Fruit fly (Drosophila melanogaster) whole organism, embryonic: ENCODE measurements around the gene LSm3.

Experiments used
- Atf3 ChIP-seq: fragments of 200-800 bp; sonication (Bioruptor generic); optimal IDR thresholded peaks from 3 replicates; lab custom pipeline; 2016; ENCODE audit warnings: missing biosample characterization, missing genetic modification characterization
- BtbVII ChIP-seq: fragments of 200-800 bp; sonication (Bioruptor generic); optimal IDR thresholded peaks from 3 replicates; lab custom pipeline; 2017; ENCODE audit warnings: missing biosample characterization, mild to moderate bottlenecking, missing genetic modification characterization
- CG10431 ChIP-seq: fragments of 200-800 bp; sonication (Bioruptor generic); optimal IDR thresholded peaks from 3 replicates; lab custom pipeline; 2018; ENCODE audit warnings: missing biosample characterization, mild to moderate bottlenecking, missing genetic modification characterization
- CG11504 ChIP-seq: fragments of 200-800 bp; sonication (Bioruptor generic); optimal IDR thresholded peaks from 3 replicates; lab custom pipeline; 2019; ENCODE audit warnings: missing biosample characterization, mild to moderate bottlenecking, missing genetic modification characterization, moderate library complexity
- CG11696 ChIP-seq: fragments of 200-800 bp; sonication (Bioruptor generic); IDR thresholded peaks from 2 replicates; pipeline ENCODE4 v1.3.6; 2022; ENCODE audit warnings: missing biosample characterization, missing genetic modification characterization
- CG12391 ChIP-seq: fragments of 200-800 bp; sonication (Bioruptor generic); optimal IDR thresholded peaks from 3 replicates; lab custom pipeline; 2018; ENCODE audit warnings: missing biosample characterization, mild to moderate bottlenecking, missing genetic modification characterization, moderate library complexity
- CG12659 ChIP-seq: fragments of 200-800 bp; sonication (Bioruptor generic); optimal IDR thresholded peaks from 3 replicates; lab custom pipeline; 2017; ENCODE audit warnings: mild to moderate bottlenecking, missing biosample characterization, missing genetic modification reagents, missing genetic modification characterization
- CG14710 ChIP-seq: fragments of 200-800 bp; sonication (Bioruptor generic); optimal IDR thresholded peaks from 3 replicates; lab custom pipeline; 2019; ENCODE audit warnings: missing biosample characterization, mild to moderate bottlenecking, missing genetic modification characterization, moderate library complexity
- CG1602 ChIP-seq: fragments of 200-800 bp; sonication (Bioruptor generic); optimal IDR thresholded peaks from 3 replicates; lab custom pipeline; 2016; ENCODE audit warnings: missing biosample characterization, missing genetic modification characterization
- CG17568 ChIP-seq: fragments of 200-800 bp; sonication (Bioruptor generic); optimal IDR thresholded peaks from 2 replicates; lab custom pipeline; 2018; ENCODE audit warnings: missing biosample characterization, mild to moderate bottlenecking, missing genetic modification characterization, moderate library complexity
- CG1792 ChIP-seq: fragments of 200-800 bp; sonication (Bioruptor generic); optimal IDR thresholded peaks from 2 replicates; lab custom pipeline; 2016; ENCODE audit warnings: missing biosample characterization, missing genetic modification characterization
- CG2116 ChIP-seq: fragments of 200-800 bp; sonication (Bioruptor generic); optimal IDR thresholded peaks from 3 replicates; lab custom pipeline; 2018; ENCODE audit warnings: missing biosample characterization, mild to moderate bottlenecking, missing genetic modification characterization
- CG2120 ChIP-seq: fragments of 200-800 bp; sonication (Bioruptor generic); optimal IDR thresholded peaks from 3 replicates; lab custom pipeline; 2016; ENCODE audit warnings: missing biosample characterization, missing genetic modification characterization
- CG2202 ChIP-seq: fragments of 200-800 bp; sonication (Bioruptor generic); optimal IDR thresholded peaks from 2 replicates; lab custom pipeline; 2018; ENCODE audit warnings: missing biosample characterization, mild to moderate bottlenecking, missing genetic modification characterization
- CG2712 ChIP-seq: fragments of 200-800 bp; optimal IDR thresholded peaks from 3 replicates; lab custom pipeline; 2019; ENCODE audit warnings: missing biosample characterization, mild to moderate bottlenecking, missing genetic modification characterization, moderate library complexity
- CG32532 ChIP-seq: fragments of 200-800 bp; sonication (Bioruptor generic); IDR thresholded peaks from 2 replicates; pipeline ENCODE4 v1.3.6; 2022; ENCODE audit warnings: missing biosample characterization, missing genetic modification characterization
- CG32772 ChIP-seq: fragments of 200-800 bp; sonication (Bioruptor generic); IDR thresholded peaks from 2 replicates; pipeline ENCODE4 v1.3.6; 2022; ENCODE audit warnings: missing biosample characterization, missing genetic modification characterization
- CG33213 ChIP-seq: fragments of 200-800 bp; sonication (Bioruptor generic); optimal IDR thresholded peaks from 3 replicates; lab custom pipeline; 2016; ENCODE audit warnings: missing biosample characterization, missing genetic modification characterization
- CG6254 ChIP-seq: fragments of 200-800 bp; sonication (Bioruptor generic); optimal IDR thresholded peaks from 3 replicates; lab custom pipeline; 2017; ENCODE audit warnings: mild to moderate bottlenecking, missing biosample characterization, missing genetic modification reagents, missing genetic modification characterization
- CG7372 ChIP-seq: fragments of 200-800 bp; sonication (Bioruptor generic); IDR thresholded peaks from 2 replicates; pipeline ENCODE4 v1.3.6; 2022; ENCODE audit warnings: missing biosample characterization, missing genetic modification characterization
- CG7928 ChIP-seq: fragments of 200-800 bp; sonication (Bioruptor generic); optimal IDR thresholded peaks from 2 replicates; lab custom pipeline; 2017; ENCODE audit warnings: missing biosample characterization, mild to moderate bottlenecking, missing genetic modification characterization
- CG8359 ChIP-seq: fragments of 200-800 bp; sonication (Bioruptor generic); optimal IDR thresholded peaks from 2 replicates; lab custom pipeline; 2017; ENCODE audit warnings: missing biosample characterization, mild to moderate bottlenecking, missing genetic modification characterization, borderline replicate concordance
- CG8388 ChIP-seq: fragments of 200-800 bp; sonication (Bioruptor generic); optimal IDR thresholded peaks from 2 replicates; lab custom pipeline; 2019; ENCODE audit warnings: missing biosample characterization, mild to moderate bottlenecking, missing genetic modification characterization, moderate library complexity
- CTCF ChIP-seq: fragments of 200-800 bp; sonication (Bioruptor generic); optimal IDR thresholded peaks from 2 replicates; lab custom pipeline; 2017; ENCODE audit warnings: missing biosample characterization, mild to moderate bottlenecking, missing genetic modification characterization, moderate library complexity
- CoRest ChIP-seq: fragments of 200-800 bp; sonication (Bioruptor generic); optimal IDR thresholded peaks from 3 replicates; lab custom pipeline; 2018; ENCODE audit warnings: missing biosample characterization, mild to moderate bottlenecking, missing genetic modification characterization, moderate library complexity
- Dek ChIP-seq: fragments of 200-800 bp; sonication (Bioruptor generic); optimal IDR thresholded peaks from 3 replicates; lab custom pipeline; 2019; ENCODE audit warnings: missing biosample characterization, mild to moderate bottlenecking, missing genetic modification characterization, moderate library complexity
- E2f2 ChIP-seq: fragments of 200-800 bp; sonication (Bioruptor generic); IDR thresholded peaks from 2 replicates; pipeline ENCODE4 v1.3.6; 2022; ENCODE audit warnings: missing biosample characterization, missing genetic modification characterization
- Ets97D ChIP-seq: fragments of 200-800 bp; sonication (Bioruptor generic); optimal IDR thresholded peaks from 3 replicates; lab custom pipeline; 2016; ENCODE audit warnings: missing biosample characterization, missing genetic modification characterization
- GATAe ChIP-seq: fragments of 200-800 bp; sonication (Bioruptor generic); conservative IDR thresholded peaks from 2 replicates; pipeline ENCODE4 v1.3.6; 2022; ENCODE audit warnings: missing biosample characterization, missing genetic modification characterization
- Gug ChIP-seq: fragments of 200-800 bp; sonication (Bioruptor generic); IDR thresholded peaks from 4 replicates; pipeline ENCODE4 v1.3.6; 2022; ENCODE audit warnings: missing biosample characterization, missing genetic modification characterization
- HLHmδ ChIP-seq: fragments of 200-800 bp; sonication (Bioruptor generic); optimal IDR thresholded peaks from 2 replicates; lab custom pipeline; 2018; ENCODE audit warnings: missing biosample characterization, mild to moderate bottlenecking, missing genetic modification characterization, moderate library complexity
- Kr ChIP-seq: fragments of 200-800 bp; sonication (Bioruptor generic); optimal IDR thresholded peaks from 2 replicates; lab custom pipeline; 2017; ENCODE audit warnings: missing biosample characterization, mild to moderate bottlenecking, missing genetic modification characterization
- Meics ChIP-seq: fragments of 200-800 bp; sonication (Bioruptor generic); optimal IDR thresholded peaks from 2 replicates; lab custom pipeline; 2017; ENCODE audit warnings: missing biosample characterization, mild to moderate bottlenecking, missing genetic modification characterization
- NC2β ChIP-seq: fragments of 200-800 bp; sonication (Bioruptor generic); optimal IDR thresholded peaks from 2 replicates; lab custom pipeline; 2016; ENCODE audit warnings: missing biosample characterization, missing genetic modification characterization
- Side ChIP-seq: fragments of 200-800 bp; sonication (Bioruptor generic); optimal IDR thresholded peaks from 2 replicates; lab custom pipeline; 2016; ENCODE audit warnings: missing biosample characterization, missing genetic modification characterization
- TFAM ChIP-seq: fragments of 200-800 bp; sonication (Bioruptor generic); optimal IDR thresholded peaks from 2 replicates; lab custom pipeline; 2017; ENCODE audit warnings: missing biosample characterization, missing genetic modification characterization, inconsistent platforms
- abd-A ChIP-seq: fragments of 200-800 bp; sonication (Bioruptor generic); optimal IDR thresholded peaks from 3 replicates; lab custom pipeline; 2019; ENCODE audit warnings: missing biosample characterization, mild to moderate bottlenecking, missing genetic modification characterization, moderate library complexity
- al ChIP-seq: fragments of 200-800 bp; sonication (Bioruptor generic); IDR thresholded peaks from 2 replicates; pipeline ENCODE4 v1.3.6; 2022; ENCODE audit warnings: missing biosample characterization, missing genetic modification characterization
- cas ChIP-seq: fragments of 200-800 bp; sonication (Bioruptor generic); IDR thresholded peaks from 2 replicates; pipeline ENCODE4 v1.3.6; 2022; ENCODE audit warnings: missing biosample characterization, missing genetic modification characterization
- chm ChIP-seq: fragments of 200-800 bp; sonication (Bioruptor generic); IDR thresholded peaks from 2 replicates; pipeline ENCODE4 v1.3.6; 2022; ENCODE audit warnings: missing biosample characterization, missing genetic modification characterization
- croc ChIP-seq: fragments of 200-800 bp; sonication (Bioruptor generic); conservative IDR thresholded peaks from 3 replicates; pipeline ENCODE4 v1.3.6; 2022; ENCODE audit warnings: missing biosample characterization, missing genetic modification characterization
- emc ChIP-seq: fragments of 200-800 bp; sonication (Bioruptor generic); optimal IDR thresholded peaks from 2 replicates; lab custom pipeline; 2016; ENCODE audit warnings: missing biosample characterization, missing genetic modification characterization
- eve ChIP-seq, 2 experiments: fragments of >200 bp; optimal IDR thresholded peaks; 2 replicates each; lab custom pipeline; 2017; ENCODE audit warnings: missing biosample characterization in 2 of 2, missing genetic modification characterization in 2 of 2
- ewg ChIP-seq: fragments of 200-800 bp; sonication (Bioruptor generic); optimal IDR thresholded peaks from 3 replicates; lab custom pipeline; 2017; ENCODE audit warnings: mild to moderate bottlenecking, missing biosample characterization, missing genetic modification reagents, missing genetic modification characterization
- ham ChIP-seq: fragments of 200-800 bp; sonication (Bioruptor generic); IDR thresholded peaks from 2 replicates; pipeline ENCODE4 v1.3.6; 2022; ENCODE audit warnings: missing biosample characterization, missing genetic modification characterization
- lbe ChIP-seq: fragments of 200-800 bp; sonication (Bioruptor generic); optimal IDR thresholded peaks from 2 replicates; lab custom pipeline; 2016; ENCODE audit warnings: missing biosample characterization, mild to moderate bottlenecking, missing genetic modification characterization
- pan ChIP-seq, 4 experiments: fragments of >200 bp in 3 of 4; fragments of 200-800 bp in 1 of 4; sonication (Bioruptor generic) in 1 of 4; optimal IDR thresholded peaks in 3 of 4; IDR thresholded peaks in 1 of 4; 2 replicates each; pipeline versions ENCODE4 v1.3.6 to Lab custom; 2017 to 2022; ENCODE audit warnings: missing biosample characterization in 2 of 4, missing genetic modification characterization in 2 of 4, mixed read lengths in 1 of 4
- prd ChIP-seq, 3 experiments: fragments of >200 bp in 2 of 3; fragments of 200-800 bp in 1 of 3; sonication (Bioruptor generic) in 1 of 3; optimal IDR thresholded peaks in 2 of 3; IDR thresholded peaks in 1 of 3; 2 replicates in 2 of 3; 3 replicates in 1 of 3; pipeline versions ENCODE4 v1.3.6 to Lab custom; 2017 to 2022; ENCODE audit warnings: missing biosample characterization in 1 of 3, missing genetic modification characterization in 1 of 3
- row ChIP-seq: fragments of 200-800 bp; sonication (Bioruptor generic); IDR thresholded peaks from 3 replicates; pipeline ENCODE4 v1.3.6; 2022; ENCODE audit warnings: missing biosample characterization, missing genetic modification characterization
- twi ChIP-seq: fragments of 200-800 bp; optimal IDR thresholded peaks from 2 replicates; lab custom pipeline; 2019; ENCODE audit warnings: missing biosample characterization, mild to moderate bottlenecking, missing genetic modification characterization, moderate library complexity

Gene LSm3

DNA sequence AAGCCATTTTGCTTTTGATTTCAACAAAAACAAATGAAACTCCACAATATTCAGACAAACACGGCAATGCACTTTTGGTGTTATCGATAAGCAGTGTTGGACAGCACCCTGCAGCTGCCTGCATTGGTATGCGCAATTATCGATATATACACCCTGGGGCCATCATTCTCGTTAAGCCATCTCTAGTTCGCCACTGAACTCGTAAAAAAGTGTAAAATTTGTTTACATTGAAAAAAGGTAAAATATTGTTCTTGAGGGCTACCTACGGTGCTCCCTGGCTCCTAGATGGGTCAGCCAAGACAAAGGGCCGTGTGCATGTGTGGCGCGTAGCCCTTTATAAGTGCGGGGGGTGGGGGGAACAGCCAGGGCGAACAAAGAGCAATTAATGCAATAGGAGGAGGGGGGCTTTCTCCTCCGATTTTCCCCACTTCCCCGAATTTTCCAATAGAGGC is 9.6 kb upstream of the LSm3 start, which contains the start of the genes CG13603 and CG5902 (continued):
- TF ChIP-seq CG11696 (GFP tag; lab: Robert Waterston, UW) (no peak), NC2β (GFP tag; lab: Kevin White, UChicago) (peak; percentile 62), CG32532 (GFP tag; lab: Robert Waterston, UW) (0 out of 2 replicates have a peak, but pooled peaks have one; percentile 11), ham (GFP tag; lab: Robert Waterston, UW) (no peak), ewg (GFP tag; lab: Kevin White, UChicago) (peak; percentile 63), Gug (GFP tag; lab: Robert Waterston, UW) (peak; percentile 44; the same call in 1 of the 4 replicates), eve (GFP tag; optimal IDR thresholded peaks at IDR 0.05; lab: Kevin White, UChicago) (no peak), Meics (no peak), CG1602 (no peak), CG12659 (peak; percentile 80), CG11504 (tag; lab: Kevin White, UChicago) (no peak), CG1792 (GFP tag; lab: Kevin White, UChicago) (no peak), TFAM (GFP tag; lab: Kevin White, UChicago) (no peak), CG17568 (GFP tag; lab: Kevin White, UChicago) (no peak), abd-A (tag; lab: Kevin White, UChicago) (no peak), prd (optimal IDR thresholded peaks at IDR 0.05; lab: Kevin White, UChicago) (no peak), prd (GFP tag; IDR thresholded peaks at IDR 0.05; lab: Robert Waterston, UW) (0 out of 3 replicates have a peak, but pooled peaks have one; percentile 14), CG33213 (GFP tag; lab: Kevin White, UChicago) (peak; percentile 64), Ets97D (peak; percentile 80), CG7372 (GFP tag; lab: Robert Waterston, UW) (no peak), BtbVII (GFP tag; lab: Kevin White, UChicago) (peak; percentile 6), CG6254 (GFP tag; lab: Kevin White, UChicago) (peak; percentile 47), Side (GFP tag; lab: Kevin White, UChicago) (peak; percentile 73), CG32772 (GFP tag; lab: Robert Waterston, UW) (no peak; the same call in 1 of the 2 replicates), CG2116 (GFP tag; lab: Kevin White, UChicago) (peak; percentile 98), pan (optimal IDR thresholded peaks at IDR 0.05; lab: Kevin White, UChicago) (no peak), pan (GFP tag; optimal IDR thresholded peaks at IDR 0.05 in 1 of 2, IDR thresholded peaks at IDR 0.05 in 1 of 2) (no peak), CG8359 (GFP tag; lab: Kevin White, UChicago) (no peak), CG7928 (GFP tag; lab: Kevin White, UChicago) (no peak), chm (GFP tag; lab: Robert Waterston, UW) (0 out of 2 replicates have a peak, but pooled peaks have one; percentile 43), CG2120 (GFP tag; lab: Kevin White, UChicago) (peak; percentile 72), al (no peak), E2f2 (GFP tag; lab: Robert Waterston, UW) (peak; percentile 25; the same call in 1 of the 2 replicates), Atf3 (no peak), CG10431 (GFP tag; lab: Kevin White, UChicago) (no peak), CG12391 (peak; percentile 39), CG2712 (peak; percentile 60), croc (no peak), GATAe (GFP tag; lab: Robert Waterston, UW) (no peak), CG2202 (tag; lab: Kevin White, UChicago) (peak; percentile 10), CG8388 (GFP tag; lab: Kevin White, UChicago) (no peak), Kr (no peak), CG14710 (tag; lab: Kevin White, UChicago) (peak; percentile 67), HLHmδ (GFP tag; lab: Kevin White, UChicago) (no peak), twi (tag; lab: Kevin White, UChicago) (no peak), CoRest (no peak), cas (GFP tag; lab: Robert Waterston, UW) (no peak), CTCF (GFP tag; lab: Kevin White, UChicago) (no peak), lbe (GFP tag; lab: Kevin White, UChicago) (no peak), Dek (tag; lab: Kevin White, UChicago) (no peak), row (GFP tag; lab: Robert Waterston, UW) (peak; percentile 58; the same call in 2 of the 3 replicates), emc (GFP tag; lab: Kevin White, UChicago) (no peak)
